Fruit fly (Drosophila melanogaster): ENCODE results near the gene Surf6.

Gene Surf6

DNA sequence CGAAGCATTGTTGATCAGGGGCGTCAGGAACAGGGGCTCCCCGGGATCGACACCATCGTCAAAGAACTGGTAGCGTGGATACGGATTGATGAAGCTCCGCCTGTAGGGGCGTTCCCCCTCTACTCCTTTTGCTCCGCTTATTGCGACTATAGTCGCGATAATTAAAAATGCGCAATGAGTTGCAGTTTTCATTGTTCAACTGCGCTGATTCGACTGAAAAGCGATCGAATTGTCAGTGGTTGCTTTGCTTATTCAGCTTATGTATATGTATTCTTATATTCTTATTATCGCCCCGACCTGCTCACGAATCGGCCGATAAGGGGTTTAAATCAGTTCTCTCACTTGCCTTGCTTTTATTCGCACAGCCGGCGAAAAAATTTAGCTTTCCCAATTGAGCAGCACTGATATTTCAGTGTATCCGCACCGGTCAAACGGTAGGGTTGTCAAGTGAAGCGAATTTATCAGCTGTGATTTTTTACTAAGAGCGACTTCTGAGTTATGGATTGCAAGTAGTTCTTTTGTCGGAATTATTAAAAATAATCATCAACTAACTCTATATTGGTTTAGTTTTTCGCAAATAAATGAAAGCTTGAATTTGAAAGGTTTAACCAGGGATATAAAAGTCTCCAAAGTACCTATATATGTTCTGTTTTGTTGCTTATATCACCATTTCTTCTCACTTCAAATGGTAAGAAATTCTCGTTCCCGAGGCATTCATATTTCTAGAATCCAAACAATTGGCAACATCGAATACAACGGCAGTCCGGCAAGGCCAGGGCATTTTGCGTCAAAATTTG lies 40.5 kb downstream of the Surf6 start, which contains the start of the genes CG4572 and CG4686 (continued):
- TF ChIP-seq Xbp1 (GFP tag; optimal IDR thresholded peaks at IDR 0.05): peak; percentile 79
- peak; percentile 62 for TF ChIP-seq D19A (tag; optimal IDR thresholded peaks at IDR 0.05)
- TF ChIP-seq crc (GFP tag; optimal IDR thresholded peaks at IDR 0.05): peak; percentile 60
- TF ChIP-seq CG17802 (tag; optimal IDR thresholded peaks at IDR 0.05): peak; percentile 18
- TF ChIP-seq NC2α (GFP tag; optimal IDR thresholded peaks at IDR 0.05): peak; percentile 45
- peak; percentile 68 for TF ChIP-seq Sin3A (optimal IDR thresholded peaks at IDR 0.05)
- no peak for TF ChIP-seq aop (GFP tag; IDR thresholded peaks at IDR 0.05)
- peak; percentile 48 for TF ChIP-seq kah (GFP tag; optimal IDR thresholded peaks at IDR 0.05)
- no peak for TF ChIP-seq CG10321 (GFP tag; IDR thresholded peaks at IDR 0.05)
- TF ChIP-seq unpg (GFP tag; optimal IDR thresholded peaks at IDR 0.05): peak; percentile 68
- TF ChIP-seq Kr (GFP tag; optimal IDR thresholded peaks at IDR 0.05): no peak
- no peak for TF ChIP-seq crol (GFP tag; IDR thresholded peaks at IDR 0.05)
- peak; percentile 71 for TF ChIP-seq dmrt99B (tag; optimal IDR thresholded peaks at IDR 0.05)
- TF ChIP-seq CG8089 (GFP tag; optimal IDR thresholded peaks at IDR 0.05): peak; percentile 34
- peak; percentile 57 for TF ChIP-seq CG4282 (GFP tag; optimal IDR thresholded peaks at IDR 0.05)
- peak; percentile 69 for TF ChIP-seq CG10274 (GFP tag; optimal IDR thresholded peaks at IDR 0.05)
- peak; percentile 78 for TF ChIP-seq CG4854 (GFP tag; optimal IDR thresholded peaks at IDR 0.05)
- peak; percentile 58; the same call in 1 of the 2 replicates for TF ChIP-seq CG13287 (GFP tag; IDR thresholded peaks at IDR 0.05; ENCODE audit: partially characterized antibody)
- peak; percentile 79 for TF ChIP-seq Drgx (GFP tag; IDR thresholded peaks at IDR 0.05)
- TF ChIP-seq Lpt (GFP tag; optimal IDR thresholded peaks at IDR 0.05): no peak
- peak; percentile 61 for TF ChIP-seq Hmx (GFP tag; optimal IDR thresholded peaks at IDR 0.05)
- TF ChIP-seq sqz (GFP tag; optimal IDR thresholded peaks at IDR 0.05): no peak
- TF ChIP-seq Dbx (GFP tag; IDR thresholded peaks at IDR 0.05): peak; percentile 62; the same call in 2 of the 3 replicates
- TF ChIP-seq dimm (GFP tag; IDR thresholded peaks at IDR 0.05): no peak
- TF ChIP-seq CG7372 (GFP tag; IDR thresholded peaks at IDR 0.05): peak; percentile 82
- no peak for TF ChIP-seq CG10959 (GFP tag; IDR thresholded peaks at IDR 0.05)
- no peak for TF ChIP-seq sc (optimal IDR thresholded peaks at IDR 0.05)
- peak; percentile 22 for TF ChIP-seq sc (GFP tag; optimal IDR thresholded peaks at IDR 0.05)
- no peak for TF ChIP-seq CG10565 (GFP tag; optimal IDR thresholded peaks at IDR 0.05)
- peak; percentile 71 for TF ChIP-seq CG18764 (GFP tag; optimal IDR thresholded peaks at IDR 0.05)
- no peak for TF ChIP-seq CG14965 (GFP tag; optimal IDR thresholded peaks at IDR 0.05; ENCODE audit: borderline replicate concordance)
- TF ChIP-seq psq (GFP tag; optimal IDR thresholded peaks at IDR 0.05): peak; percentile 8
- no peak for TF ChIP-seq MTF-1 (GFP tag; optimal IDR thresholded peaks at IDR 0.05; ENCODE audit: borderline replicate concordance)
- peak; percentile 64 for TF ChIP-seq Chrac-16 (GFP tag; optimal IDR thresholded peaks at IDR 0.05)
- TF ChIP-seq NfI (GFP tag; optimal IDR thresholded peaks at IDR 0.05): peak; percentile 75
- TF ChIP-seq ftz-f1 (GFP tag; optimal IDR thresholded peaks at IDR 0.05): no peak
- peak; percentile 37 for TF ChIP-seq Jarid2 (GFP tag; optimal IDR thresholded peaks at IDR 0.05)
- TF ChIP-seq CG7786 (GFP tag; optimal IDR thresholded peaks at IDR 0.05): peak; percentile 71
- TF ChIP-seq CG32532 (GFP tag; IDR thresholded peaks at IDR 0.05): peak; percentile 86
- TF ChIP-seq CG13624 (GFP tag; optimal IDR thresholded peaks at IDR 0.05): peak; percentile 96
- TF ChIP-seq CG8290 (GFP tag; optimal IDR thresholded peaks at IDR 0.05): peak; percentile 41
- TF ChIP-seq CG8290 (tag; optimal IDR thresholded peaks at IDR 0.05): peak; percentile 21 to 67
- peak; percentile 18 for TF ChIP-seq CG6654 (GFP tag; optimal IDR thresholded peaks at IDR 0.05)
- TF ChIP-seq Stat92E (GFP tag; optimal IDR thresholded peaks at IDR 0.05): peak in 1 of 3 experiments; percentile 14
- TF ChIP-seq CG6791 (GFP tag; IDR thresholded peaks at IDR 0.05; ENCODE audit: partially characterized antibody): no peak
- no peak for TF ChIP-seq CG5953 (GFP tag; IDR thresholded peaks at IDR 0.05)
- no peak for TF ChIP-seq CG32767 (GFP tag; IDR thresholded peaks at IDR 0.05)
- peak; percentile 82 for TF ChIP-seq CG12391 (tag; optimal IDR thresholded peaks at IDR 0.05)
- TF ChIP-seq CG9797 (GFP tag; optimal IDR thresholded peaks at IDR 0.05): peak; percentile 22
- peak; percentile 64 for TF ChIP-seq CG18011 (GFP tag; optimal IDR thresholded peaks at IDR 0.05)
